Fruit fly (Drosophila melanogaster) whole organism, embryonic: Measurements from ENCODE around the gene DnaJ-1.

Experiments
- Asciz ChIP-seq: fragments of 200-800 bp; sonication (Bioruptor generic); optimal IDR thresholded peaks from 2 replicates; lab custom pipeline; 2017; ENCODE audit warnings: missing biosample characterization, mild to moderate bottlenecking, missing genetic modification characterization, missing genetic modification reagents
- CG1024 ChIP-seq: fragments of 200-800 bp; sonication (Bioruptor generic); IDR thresholded peaks from 2 replicates; pipeline ENCODE4 v1.3.6; 2022; ENCODE audit warnings: missing biosample characterization, missing genetic modification characterization
- CG10321 ChIP-seq: fragments of 200-800 bp; sonication (Bioruptor generic); IDR thresholded peaks from 2 replicates; pipeline ENCODE4 v1.3.6; 2022; ENCODE audit warnings: missing biosample characterization, missing genetic modification characterization
- CG10959 ChIP-seq: fragments of 200-800 bp; sonication (Bioruptor generic); IDR thresholded peaks from 2 replicates; pipeline ENCODE4 v1.3.6; 2022; ENCODE audit warnings: missing biosample characterization, missing genetic modification characterization
- CG12071 ChIP-seq: fragments of 200-800 bp; sonication (Bioruptor generic); optimal IDR thresholded peaks from 3 replicates; lab custom pipeline; 2018; ENCODE audit warnings: missing biosample characterization, mild to moderate bottlenecking, missing genetic modification characterization
- CG1233 ChIP-seq: fragments of 200-800 bp; sonication (Bioruptor generic); optimal IDR thresholded peaks from 4 replicates; lab custom pipeline; 2018; ENCODE audit warnings: missing biosample characterization, mild to moderate bottlenecking, missing genetic modification characterization
- CG13624 ChIP-seq: fragments of 200-800 bp; sonication (Bioruptor generic); optimal IDR thresholded peaks from 2 replicates; lab custom pipeline; 2016; ENCODE audit warnings: missing biosample characterization, missing genetic modification characterization
- CG15696 ChIP-seq: fragments of 200-800 bp; sonication (Bioruptor generic); optimal IDR thresholded peaks from 2 replicates; lab custom pipeline; 2019; ENCODE audit warnings: missing biosample characterization, mild to moderate bottlenecking, missing genetic modification characterization, moderate library complexity
- CG1603 ChIP-seq: fragments of 200-800 bp; sonication (Bioruptor generic); optimal IDR thresholded peaks from 2 replicates; lab custom pipeline; 2019; ENCODE audit warnings: missing biosample characterization, mild to moderate bottlenecking, missing genetic modification characterization, moderate library complexity
- CG17359 ChIP-seq: fragments of 200-800 bp; sonication (Bioruptor generic); optimal IDR thresholded peaks from 3 replicates; lab custom pipeline; 2018; ENCODE audit warnings: missing biosample characterization, mild to moderate bottlenecking, missing genetic modification characterization, moderate library complexity
- CG17912 ChIP-seq: fragments of 200-800 bp; sonication (Bioruptor generic); optimal IDR thresholded peaks from 2 replicates; lab custom pipeline; 2018; ENCODE audit warnings: missing biosample characterization, mild to moderate bottlenecking, missing genetic modification characterization
- CG1832 ChIP-seq: fragments of 200-800 bp; sonication (Bioruptor generic); optimal IDR thresholded peaks from 2 replicates; lab custom pipeline; 2017; ENCODE audit warnings: missing biosample characterization, mild to moderate bottlenecking, missing genetic modification characterization, inconsistent platforms
- CG2875 ChIP-seq: fragments of 200-800 bp; sonication (Bioruptor generic); optimal IDR thresholded peaks from 2 replicates; lab custom pipeline; 2017; ENCODE audit warnings: missing biosample characterization, mild to moderate bottlenecking, missing genetic modification characterization, missing genetic modification reagents
- CG32532 ChIP-seq: fragments of 200-800 bp; sonication (Bioruptor generic); IDR thresholded peaks from 2 replicates; pipeline ENCODE4 v1.3.6; 2022; ENCODE audit warnings: missing biosample characterization, missing genetic modification characterization
- CG42726 ChIP-seq: fragments of 200-800 bp; sonication (Bioruptor generic); IDR thresholded peaks from 2 replicates; pipeline ENCODE4 v1.3.6; 2022; ENCODE audit warnings: missing biosample characterization, missing genetic modification characterization; ENCODE audit not compliant: partially characterized antibody
- CG6813 ChIP-seq: fragments of 200-800 bp; sonication (Bioruptor generic); optimal IDR thresholded peaks from 2 replicates; lab custom pipeline; 2017; ENCODE audit warnings: missing biosample characterization, missing genetic modification characterization, mild to moderate bottlenecking, moderate library complexity, missing genetic modification reagents
- CG9727 ChIP-seq: fragments of 200-800 bp; sonication (Bioruptor generic); optimal IDR thresholded peaks from 3 replicates; lab custom pipeline; 2017; ENCODE audit warnings: missing biosample characterization, mild to moderate bottlenecking, missing genetic modification characterization
- CHES-1-like ChIP-seq: fragments of 200-800 bp; sonication (Bioruptor generic); optimal IDR thresholded peaks from 2 replicates; lab custom pipeline; 2016; ENCODE audit warnings: missing biosample characterization, missing genetic modification characterization
- Dref ChIP-seq: fragments of 200-800 bp; sonication (Bioruptor generic); IDR thresholded peaks from 2 replicates; pipeline ENCODE4 v1.3.6; 2022; ENCODE audit warnings: missing biosample characterization, missing genetic modification characterization
- Ets65A ChIP-seq: fragments of 200-800 bp; sonication (Bioruptor generic); peaks from one replicate; lab custom pipeline; 2016; ENCODE audit warnings: missing biosample characterization, missing genetic modification characterization
- H2.0 ChIP-seq: fragments of 200-800 bp; sonication (Bioruptor generic); IDR thresholded peaks from 2 replicates; pipeline ENCODE4 v1.3.6; 2022; ENCODE audit warnings: missing biosample characterization, missing genetic modification characterization
- MTF-1 ChIP-seq: fragments of 200-800 bp; sonication (Bioruptor generic); optimal IDR thresholded peaks from 2 replicates; lab custom pipeline; 2018; ENCODE audit warnings: missing biosample characterization, mild to moderate bottlenecking, missing genetic modification characterization, borderline replicate concordance
- Med ChIP-seq: fragments of 200-800 bp; sonication (Bioruptor generic); peaks from one replicate; lab custom pipeline; 2016; ENCODE audit warnings: missing biosample characterization, missing genetic modification characterization, mild to moderate bottlenecking, inconsistent platforms, moderate library complexity
- Neu2 ChIP-seq: fragments of 200-800 bp; sonication (Bioruptor generic); optimal IDR thresholded peaks from 3 replicates; lab custom pipeline; 2016; ENCODE audit warnings: missing biosample characterization, missing genetic modification characterization, borderline replicate concordance
- Nf-YB ChIP-seq: fragments of 200-800 bp; sonication (Bioruptor generic); optimal IDR thresholded peaks from 3 replicates; lab custom pipeline; 2019; ENCODE audit warnings: missing biosample characterization, mild to moderate bottlenecking, missing genetic modification characterization, moderate library complexity
- Nf-YC ChIP-seq: fragments of 200-800 bp; optimal IDR thresholded peaks from 3 replicates; lab custom pipeline; 2019; ENCODE audit warnings: missing biosample characterization, mild to moderate bottlenecking, missing genetic modification characterization, moderate library complexity
- PHDP ChIP-seq: fragments of 200-800 bp; sonication (Bioruptor generic); optimal IDR thresholded peaks from 3 replicates; lab custom pipeline; 2018; ENCODE audit warnings: missing biosample characterization, mild to moderate bottlenecking, missing genetic modification characterization, moderate library complexity
- Pdp1 ChIP-seq, 2 experiments: fragments of 200-800 bp; sonication (Bioruptor generic); optimal IDR thresholded peaks; 3 replicates each; lab custom pipeline; 2016; ENCODE audit warnings: missing biosample characterization in 2 of 2, missing genetic modification characterization in 2 of 2, mild to moderate bottlenecking in 1 of 2, moderate library complexity in 1 of 2
- Sox102F ChIP-seq: fragments of 200-800 bp; sonication (Bioruptor generic); optimal IDR thresholded peaks from 2 replicates; lab custom pipeline; 2018; ENCODE audit warnings: missing biosample characterization, mild to moderate bottlenecking, missing genetic modification characterization, moderate library complexity
- Sry-β ChIP-seq: fragments of 200-800 bp; sonication (Bioruptor generic); optimal IDR thresholded peaks from 2 replicates; lab custom pipeline; 2018; ENCODE audit warnings: missing biosample characterization, mild to moderate bottlenecking, missing genetic modification characterization, moderate library complexity
- Taf1 ChIP-seq: fragments of 200-800 bp; sonication (Bioruptor generic); IDR thresholded peaks from 2 replicates; pipeline ENCODE4 v1.3.6; 2022; ENCODE audit warnings: missing biosample characterization, missing genetic modification characterization
- Vsx1 ChIP-seq: fragments of 200-800 bp; sonication (Bioruptor generic); optimal IDR thresholded peaks from 2 replicates; lab custom pipeline; 2017; ENCODE audit warnings: missing biosample characterization, mild to moderate bottlenecking, missing genetic modification characterization, missing genetic modification reagents
- Xrp1 ChIP-seq: fragments of 200-800 bp; sonication (Bioruptor generic); IDR thresholded peaks from 2 replicates; pipeline ENCODE4 v1.3.6; 2022; ENCODE audit warnings: missing biosample characterization, missing genetic modification characterization
- ac ChIP-seq: fragments of 200-800 bp; sonication (Bioruptor generic); optimal IDR thresholded peaks from 3 replicates; lab custom pipeline; 2017; ENCODE audit warnings: missing biosample characterization, mild to moderate bottlenecking, missing genetic modification characterization
- ara ChIP-seq: fragments of 200-800 bp; sonication (Bioruptor generic); IDR thresholded peaks from 2 replicates; pipeline ENCODE4 v1.3.6; 2022; ENCODE audit warnings: missing biosample characterization, missing genetic modification characterization
- ci ChIP-seq: fragments of 200-800 bp; sonication (Bioruptor generic); IDR thresholded peaks from 3 replicates; pipeline ENCODE4 v1.3.6; 2022; ENCODE audit warnings: missing biosample characterization, missing genetic modification characterization
- crol ChIP-seq: fragments of 200-800 bp; sonication (Bioruptor generic); IDR thresholded peaks from 2 replicates; pipeline ENCODE4 v1.3.6; 2022; ENCODE audit warnings: missing biosample characterization, missing genetic modification characterization
- fd64A ChIP-seq: fragments of 200-800 bp; sonication (Bioruptor generic); optimal IDR thresholded peaks from 3 replicates; lab custom pipeline; 2018; ENCODE audit warnings: missing biosample characterization, mild to moderate bottlenecking, missing genetic modification characterization
- gsb ChIP-seq: fragments of 200-800 bp; sonication (Bioruptor generic); IDR thresholded peaks from 2 replicates; pipeline ENCODE4 v1.3.6; 2022; ENCODE audit warnings: missing biosample characterization, missing genetic modification characterization
- ken ChIP-seq: fragments of 200-800 bp; sonication (Bioruptor generic); IDR thresholded peaks from 3 replicates; pipeline ENCODE4 v1.3.6; 2022; ENCODE audit warnings: missing biosample characterization, missing genetic modification characterization
- org-1 ChIP-seq: fragments of 200-800 bp; sonication (Bioruptor generic); optimal IDR thresholded peaks from 2 replicates; lab custom pipeline; 2017; ENCODE audit warnings: missing biosample characterization, missing genetic modification characterization
- p53 ChIP-seq: fragments of 200-800 bp; sonication (Bioruptor generic); optimal IDR thresholded peaks from 2 replicates; lab custom pipeline; 2016; ENCODE audit warnings: missing biosample characterization, missing genetic modification characterization
- sens ChIP-seq: fragments of 200-800 bp; sonication (Bioruptor generic); peaks from one replicate; lab custom pipeline; 2016; ENCODE audit warnings: missing biosample characterization, missing genetic modification characterization
- sim ChIP-seq: fragments of 200-800 bp; sonication (Bioruptor generic); IDR thresholded peaks from 2 replicates; pipeline ENCODE4 v1.3.6; 2022; ENCODE audit warnings: missing biosample characterization, missing genetic modification characterization
- slbo ChIP-seq: fragments of 200-800 bp; sonication (Bioruptor generic); IDR thresholded peaks from 2 replicates; pipeline ENCODE4 v1.3.6; 2022; ENCODE audit warnings: missing biosample characterization, missing genetic modification characterization
- wor ChIP-seq: fragments of 200-800 bp; sonication (Bioruptor generic); IDR thresholded peaks from 2 replicates; pipeline ENCODE4 v1.3.6; 2022; ENCODE audit warnings: missing biosample characterization, missing genetic modification characterization
- zen ChIP-seq: fragments of 200-800 bp; sonication (Bioruptor generic); optimal IDR thresholded peaks from 3 replicates; lab custom pipeline; 2018; ENCODE audit warnings: missing biosample characterization, mild to moderate bottlenecking, missing genetic modification characterization, moderate library complexity
- zfh1 ChIP-seq: fragments of 200-800 bp; sonication (Bioruptor generic); IDR thresholded peaks from 3 replicates; pipeline ENCODE4 v1.3.6; 2022; ENCODE audit warnings: missing biosample characterization, missing genetic modification characterization
- zfh2 ChIP-seq: fragments of 200-800 bp; sonication (Bioruptor generic); optimal IDR thresholded peaks from 2 replicates; lab custom pipeline; 2016; ENCODE audit warnings: missing biosample characterization, missing genetic modification characterization

DnaJ-1 gene

dm6 chr3L:5785237-5786062, 33.5 kb upstream of the DnaJ-1 start:
- peak; percentile 96 for TF ChIP-seq p53 (GFP tag; lab: Kevin White, UChicago)
- TF ChIP-seq CG1024 = peak; percentile 20; the same call in 1 of the 2 replicates
- no peak for TF ChIP-seq sim (GFP tag; lab: Robert Waterston, UW)
- 0 out of 2 replicates have a peak, but pooled peaks have one; percentile 11 for TF ChIP-seq ara (GFP tag; lab: Robert Waterston, UW)
- TF ChIP-seq gsb = no peak
- peak; percentile 34 for TF ChIP-seq CG9727 (GFP tag; lab: Kevin White, UChicago)
- TF ChIP-seq Sry-β (GFP tag; lab: Kevin White, UChicago) = peak; percentile 57
- peak; percentile 57 for TF ChIP-seq Xrp1 (GFP tag; lab: Robert Waterston, UW)
- TF ChIP-seq CG10959 (GFP tag; lab: Robert Waterston, UW) = no peak
- no peak for TF ChIP-seq zfh2 (GFP tag; lab: Kevin White, UChicago)
- TF ChIP-seq sens (GFP tag; lab: Kevin White, UChicago) = peak; percentile 85
- TF ChIP-seq Neu2 (GFP tag; lab: Kevin White, UChicago) = peak; percentile 2
- TF ChIP-seq CG10321 (GFP tag; lab: Robert Waterston, UW) = peak; percentile 44
- TF ChIP-seq crol (GFP tag; lab: Robert Waterston, UW) = peak; percentile 39; the same call in 1 of the 2 replicates
- peak; percentile 7 for TF ChIP-seq CG12071
- peak; percentile 2 for TF ChIP-seq fd64A (GFP tag; lab: Kevin White, UChicago)
- TF ChIP-seq PHDP = peak; percentile 6
- TF ChIP-seq Dref (GFP tag; lab: Robert Waterston, UW) = no peak
- no peak for TF ChIP-seq CHES-1-like (GFP tag; lab: Kevin White, UChicago)
- TF ChIP-seq slbo (GFP tag; lab: Robert Waterston, UW) = 0 out of 2 replicates have a peak, but pooled peaks have one; percentile 14
- no peak for TF ChIP-seq H2.0 (GFP tag; lab: Robert Waterston, UW)
- no peak for TF ChIP-seq CG32532 (GFP tag; lab: Robert Waterston, UW)
- peak; percentile 0 for TF ChIP-seq Med (GFP tag; lab: Kevin White, UChicago)
- peak; percentile 59 for TF ChIP-seq Asciz (GFP tag; lab: Kevin White, UChicago)
- peak; percentile 26 for TF ChIP-seq CG1233 (GFP tag; lab: Kevin White, UChicago)
- TF ChIP-seq CG13624 (GFP tag; lab: Kevin White, UChicago) = no peak
- TF ChIP-seq CG17359 = peak; percentile 17
- TF ChIP-seq ken (GFP tag; lab: Robert Waterston, UW) = 0 out of 3 replicates have a peak, but pooled peaks have one; percentile 36
- peak; percentile 20; the same call in 1 of the 3 replicates for TF ChIP-seq zfh1 (GFP tag; lab: Robert Waterston, UW)
- no peak for TF ChIP-seq ac (GFP tag; lab: Kevin White, UChicago)
- no peak for TF ChIP-seq CG17912 (GFP tag; lab: Kevin White, UChicago)
- TF ChIP-seq Nf-YC (tag; lab: Kevin White, UChicago) = peak; percentile 41
- TF ChIP-seq zen (tag; lab: Kevin White, UChicago) = no peak
- 0 out of 3 replicates have a peak, but pooled peaks have one; percentile 21 for TF ChIP-seq ci
- TF ChIP-seq Vsx1 (GFP tag; lab: Kevin White, UChicago) = peak; percentile 1
- peak; percentile 30 for TF ChIP-seq CG1603 (tag; lab: Kevin White, UChicago)
- TF ChIP-seq CG42726 (GFP tag; lab: Robert Waterston, UW) = no peak
- peak; percentile 11 for TF ChIP-seq org-1
- TF ChIP-seq CG1832 (GFP tag; lab: Kevin White, UChicago) = peak; percentile 36
- peak; percentile 6 for TF ChIP-seq MTF-1 (GFP tag; lab: Kevin White, UChicago)
- peak; percentile 58 for TF ChIP-seq Ets65A
- TF ChIP-seq wor = no peak
- TF ChIP-seq Pdp1 (GFP tag; optimal IDR thresholded peaks at IDR 0.05; lab: Kevin White, UChicago) = peak in 1 of 2 experiments; percentile 57
- no peak for TF ChIP-seq Taf1 (GFP tag; lab: Robert Waterston, UW)
- peak; percentile 37 for TF ChIP-seq Sox102F
- TF ChIP-seq Nf-YB (GFP tag; lab: Kevin White, UChicago) = peak; percentile 34
- TF ChIP-seq CG2875 (GFP tag; lab: Kevin White, UChicago) = peak; percentile 31
- TF ChIP-seq CG15696 (tag; lab: Kevin White, UChicago) = peak; percentile 22
- TF ChIP-seq CG6813 = peak; percentile 51
